Worm (Caenorhabditis elegans) whole organism, L1 larva: Measurements from ENCODE around the gene rpl-32.
A peak's percentile ranks its signal among the peaks of the same experiment; 100 is the strongest.

Experiments used
- C04F5.9 ChIP-seq: sonication (generic microtip); optimal IDR thresholded peaks from 2 replicates; lab custom pipeline; 2016; ENCODE audit warnings: missing genetic modification characterization, missing compliant biosample characterization
- C34B4.2 ChIP-seq: sonication (generic microtip); optimal IDR thresholded peaks from 2 replicates; lab custom pipeline; 2017; ENCODE audit warnings: mild to moderate bottlenecking, missing genetic modification characterization, missing compliant biosample characterization
- Y116A8C.19 ChIP-seq: sonication (generic microtip); optimal IDR thresholded peaks from 2 replicates; lab custom pipeline; 2016; ENCODE audit warnings: missing compliant biosample characterization, missing genetic modification characterization, borderline replicate concordance
- aha-1 ChIP-seq: fragments of 150-350 bp; optimal IDR thresholded peaks from 2 replicates; lab custom pipeline; 2014; ENCODE audit warnings: missing biosample characterization, missing genetic modification characterization
- alr-1 ChIP-seq: fragments of 200-800 bp; sonication (Bioruptor generic); optimal IDR thresholded peaks from 2 replicates; lab custom pipeline; 2018; ENCODE audit warnings: borderline replicate concordance, mild to moderate bottlenecking, missing genetic modification characterization, missing compliant biosample characterization
- ama-1 ChIP-seq: fragments of 150-350 bp; optimal IDR thresholded peaks from 2 replicates; lab custom pipeline; 2014
- ceh-63 ChIP-seq: fragments of 200-800 bp; sonication (Bioruptor generic); optimal IDR thresholded peaks from 2 replicates; lab custom pipeline; 2018; ENCODE audit warnings: mild to moderate bottlenecking, missing genetic modification characterization, missing compliant biosample characterization
- ceh-82 ChIP-seq, 3 experiments: fragments of 150-350 bp in 1 of 3; sonication (generic microtip) in 2 of 3; optimal IDR thresholded peaks; 2 replicates each; lab custom pipeline; 2014 to 2017; ENCODE audit warnings: missing biosample characterization in 3 of 3, missing genetic modification characterization in 3 of 3
- ceh-88 ChIP-seq: fragments of 200-800 bp; sonication (Bioruptor generic); IDR thresholded peaks from 2 replicates; pipeline ENCODE4 v1.3.6; 2022; ENCODE audit warnings: missing genetic modification characterization, missing compliant biosample characterization
- ceh-90 ChIP-seq: sonication (generic microtip); optimal IDR thresholded peaks from 2 replicates; lab custom pipeline; 2016; ENCODE audit warnings: missing genetic modification characterization, missing compliant biosample characterization
- dpl-1 ChIP-seq, 3 experiments: fragments of 150-350 bp in 2 of 3; sonication (generic microtip) in 1 of 3; optimal IDR thresholded peaks; 2 replicates each; lab custom pipeline; 2014 to 2017; ENCODE audit warnings: missing biosample characterization in 3 of 3, missing genetic modification characterization in 3 of 3, missing genetic modification reagents in 3 of 3
- dsc-1 ChIP-seq: sonication (generic microtip); optimal IDR thresholded peaks from 2 replicates; lab custom pipeline; 2016; ENCODE audit warnings: mild to moderate bottlenecking, missing genetic modification characterization, missing compliant biosample characterization
- egl-13 ChIP-seq: sonication (generic microtip); optimal IDR thresholded peaks from 2 replicates; lab custom pipeline; 2016; ENCODE audit warnings: missing genotype, missing genetic modification reagents, missing genetic modification characterization, missing compliant biosample characterization
- elt-2 ChIP-seq: sonication (generic microtip); optimal IDR thresholded peaks from 2 replicates; lab custom pipeline; 2016; ENCODE audit warnings: missing genetic modification characterization, mild to moderate bottlenecking, inconsistent platforms, missing compliant biosample characterization, missing genetic modification reagents
- elt-3 ChIP-seq, 6 experiments: fragments of 150-350 bp in 1 of 6; sonication (generic microtip); optimal IDR thresholded peaks; 2 replicates each; lab custom pipeline; 2017 to 2018; ENCODE audit warnings: missing biosample characterization in 6 of 6, missing genetic modification characterization in 6 of 6, inconsistent platforms in 1 of 6
- fkh-10 ChIP-seq: sonication (generic microtip); optimal IDR thresholded peaks from 2 replicates; lab custom pipeline; 2017; ENCODE audit warnings: missing biosample characterization, missing genetic modification reagents, missing genetic modification characterization
- fos-1 ChIP-seq: fragments of 150-350 bp; optimal IDR thresholded peaks from 2 replicates; lab custom pipeline; 2014; ENCODE audit warnings: missing biosample characterization, missing genetic modification characterization
- grh-1 ChIP-seq: fragments of 200-800 bp; sonication (Bioruptor generic); IDR thresholded peaks from 2 replicates; pipeline ENCODE4 v1.3.6; 2022; ENCODE audit warnings: missing genetic modification reagents, missing genetic modification characterization, missing compliant biosample characterization
- hlh-17 ChIP-seq: fragments of 200-800 bp; sonication (Bioruptor generic); optimal IDR thresholded peaks from 2 replicates; lab custom pipeline; 2018; ENCODE audit warnings: missing genetic modification characterization, mild to moderate bottlenecking, missing compliant biosample characterization, moderate library complexity, borderline replicate concordance
- hpl-2 ChIP-seq: fragments of 150-350 bp; optimal IDR thresholded peaks from 2 replicates; lab custom pipeline; 2014; ENCODE audit warnings: missing biosample characterization, missing genetic modification reagents, missing genetic modification characterization
- irx-1 ChIP-seq: sonication (generic microtip); optimal IDR thresholded peaks from 2 replicates; lab custom pipeline; 2016; ENCODE audit warnings: missing genetic modification characterization, missing compliant biosample characterization
- lin-13 ChIP-seq: fragments of 150-350 bp; optimal IDR thresholded peaks from 2 replicates; lab custom pipeline; 2014; ENCODE audit warnings: missing biosample characterization, missing genetic modification reagents, missing genetic modification characterization
- lin-14 ChIP-seq: fragments of 200-800 bp; sonication (Bioruptor generic); optimal IDR thresholded peaks from 2 replicates; lab custom pipeline; 2018; ENCODE audit warnings: mild to moderate bottlenecking, missing genetic modification characterization, moderate library complexity, missing compliant biosample characterization
- lin-35 ChIP-seq, 2 experiments: fragments of 150-350 bp; optimal IDR thresholded peaks; 2 replicates each; lab custom pipeline; 2014; ENCODE audit warnings: missing biosample characterization in 2 of 2, missing genetic modification characterization in 2 of 2, missing genetic modification reagents in 2 of 2
- lin-39 ChIP-seq: fragments of 150-350 bp; optimal IDR thresholded peaks from 2 replicates; lab custom pipeline; 2014; ENCODE audit warnings: missing biosample characterization, missing genetic modification reagents, missing genetic modification characterization
- lsy-2 ChIP-seq, 2 experiments: fragments of 150-350 bp; optimal IDR thresholded peaks; 2 replicates each; lab custom pipeline; 2014; ENCODE audit warnings: missing biosample characterization in 2 of 2, missing genetic modification characterization in 2 of 2
- mdl-1 ChIP-seq, 2 experiments: fragments of 150-350 bp; optimal IDR thresholded peaks; 2 replicates each; lab custom pipeline; 2014 to 2017; ENCODE audit warnings: missing biosample characterization in 2 of 2, missing genetic modification characterization in 2 of 2, inconsistent platforms in 1 of 2
- mef-2 ChIP-seq: fragments of 150-350 bp; optimal IDR thresholded peaks from 2 replicates; lab custom pipeline; 2014; ENCODE audit warnings: missing biosample characterization, missing genetic modification characterization
- nhr-19 ChIP-seq: fragments of 200-800 bp; sonication (Bioruptor generic); conservative IDR thresholded peaks from 2 replicates; pipeline ENCODE4 v1.3.6; 2022; ENCODE audit warnings: missing genetic modification characterization, missing compliant biosample characterization
- nhr-28 ChIP-seq: fragments of 150-350 bp; optimal IDR thresholded peaks from 2 replicates; lab custom pipeline; 2014; ENCODE audit warnings: missing biosample characterization, missing genetic modification characterization
- nhr-47 ChIP-seq: sonication (generic microtip); optimal IDR thresholded peaks from 2 replicates; lab custom pipeline; 2016; ENCODE audit warnings: mild to moderate bottlenecking, missing genetic modification characterization, moderate library complexity, missing compliant biosample characterization
- nhr-71 ChIP-seq: sonication (generic microtip); optimal IDR thresholded peaks from 2 replicates; lab custom pipeline; 2016; ENCODE audit warnings: mild to moderate bottlenecking, missing genetic modification characterization, moderate library complexity, missing compliant biosample characterization
- nhr-76 ChIP-seq: sonication (generic microtip); optimal IDR thresholded peaks from 2 replicates; lab custom pipeline; 2017; ENCODE audit warnings: missing biosample characterization, missing genetic modification characterization
- nhr-77 ChIP-seq: fragments of 150-350 bp; optimal IDR thresholded peaks from 2 replicates; lab custom pipeline; 2014; ENCODE audit warnings: missing biosample characterization, missing genetic modification characterization
- nhr-85 ChIP-seq: sonication (generic microtip); peaks from one replicate; lab custom pipeline; 2016; ENCODE audit warnings: missing genetic modification characterization, inconsistent platforms, missing compliant biosample characterization
- pag-3 ChIP-seq: sonication (generic microtip); optimal IDR thresholded peaks from 2 replicates; lab custom pipeline; 2017; ENCODE audit warnings: missing genetic modification characterization, mild to moderate bottlenecking, missing compliant biosample characterization, antibody characterized with exemption, borderline replicate concordance; ENCODE audit not compliant: insufficient read depth
- pax-3 ChIP-seq: fragments of 200-800 bp; sonication (Bioruptor generic); optimal IDR thresholded peaks from 2 replicates; lab custom pipeline; 2018; ENCODE audit warnings: mild to moderate bottlenecking, missing genetic modification characterization, moderate library complexity, missing compliant biosample characterization
- pqm-1 ChIP-seq: sonication (generic microtip); optimal IDR thresholded peaks from 3 replicates; lab custom pipeline; 2017; ENCODE audit warnings: missing biosample characterization, missing genetic modification characterization
- snpc-4 ChIP-seq: fragments of 150-350 bp; optimal IDR thresholded peaks from 2 replicates; lab custom pipeline; 2014; ENCODE audit warnings: missing biosample characterization, missing genetic modification characterization
- snu-23 ChIP-seq: sonication (generic microtip); optimal IDR thresholded peaks from 2 replicates; lab custom pipeline; 2016; ENCODE audit warnings: missing genetic modification characterization, missing compliant biosample characterization
- sox-4 ChIP-seq: sonication (generic microtip); optimal IDR thresholded peaks from 2 replicates; lab custom pipeline; 2016; ENCODE audit warnings: missing genetic modification characterization, missing compliant biosample characterization
- swsn-7 ChIP-seq: sonication (generic microtip); optimal IDR thresholded peaks from 2 replicates; lab custom pipeline; 2016; ENCODE audit warnings: missing genetic modification characterization, missing compliant biosample characterization
- tbx-2 ChIP-seq: sonication (generic microtip); optimal IDR thresholded peaks from 2 replicates; lab custom pipeline; 2016; ENCODE audit warnings: missing genetic modification characterization, missing compliant biosample characterization
- tlp-1 ChIP-seq: fragments of 150-350 bp; optimal IDR thresholded peaks from 2 replicates; lab custom pipeline; 2014; ENCODE audit warnings: missing biosample characterization, missing genetic modification characterization
- unc-130 ChIP-seq: fragments of 150-350 bp; optimal IDR thresholded peaks from 2 replicates; lab custom pipeline; 2017; ENCODE audit warnings: missing biosample characterization, missing genetic modification characterization, inconsistent platforms
- unc-62 ChIP-seq: fragments of 150-350 bp; optimal IDR thresholded peaks from 2 replicates; lab custom pipeline; 2014; ENCODE audit warnings: missing biosample characterization, missing genetic modification reagents, missing genetic modification characterization
- unc-86 ChIP-seq: sonication (generic microtip); optimal IDR thresholded peaks from 2 replicates; lab custom pipeline; 2016; ENCODE audit warnings: missing genetic modification characterization, missing compliant biosample characterization
- unc-98 ChIP-seq: fragments of 200-800 bp; sonication (Bioruptor generic); IDR thresholded peaks from 2 replicates; pipeline ENCODE4 v1.3.6; 2022; ENCODE audit warnings: missing genetic modification characterization, missing compliant biosample characterization
- vab-15 ChIP-seq: sonication (generic microtip); optimal IDR thresholded peaks from 2 replicates; lab custom pipeline; 2017; ENCODE audit warnings: missing genotype, mild to moderate bottlenecking, missing genetic modification characterization, missing compliant biosample characterization
- xbp-1 ChIP-seq: sonication (generic microtip); optimal IDR thresholded peaks from 2 replicates; lab custom pipeline; 2016; ENCODE audit warnings: missing genetic modification characterization, missing compliant biosample characterization
- zag-1 ChIP-seq: fragments of 150-350 bp; optimal IDR thresholded peaks from 2 replicates; lab custom pipeline; 2014; ENCODE audit warnings: missing biosample characterization, missing genetic modification characterization
- ztf-11 ChIP-seq, 2 experiments: sonication (generic microtip); optimal IDR thresholded peaks; 2 replicates each; lab custom pipeline; 2016 to 2017; ENCODE audit warnings: missing genetic modification characterization in 2 of 2, missing biosample characterization in 1 of 2, missing compliant biosample characterization in 1 of 2
- ztf-4 ChIP-seq: fragments of 150-350 bp; optimal IDR thresholded peaks from 2 replicates; lab custom pipeline; 2014; ENCODE audit warnings: missing biosample characterization, missing genetic modification characterization

The rpl-32 gene

DNA sequence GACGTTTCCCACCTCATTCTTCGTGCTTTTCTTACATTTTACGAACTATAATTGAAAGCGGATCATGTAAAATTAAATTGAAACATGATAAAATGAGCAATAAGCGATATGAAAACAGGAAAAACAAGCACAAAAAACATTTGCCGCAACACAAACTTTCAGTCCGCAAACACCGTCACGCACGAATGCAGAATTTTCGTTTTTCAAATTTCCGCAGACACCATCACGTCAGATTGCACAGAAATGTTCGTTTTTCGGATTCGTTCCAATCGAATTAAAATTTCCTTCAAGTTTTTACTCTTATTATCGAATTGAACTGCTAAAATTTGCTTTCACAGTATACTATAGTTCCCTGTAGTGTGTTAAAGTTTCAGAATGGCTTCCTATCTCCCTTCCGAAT, 2.3 kb downstream of the rpl-32 start, which contains the start of gene chmp-7 (continued):
- TF ChIP-seq pag-3 (peak; percentile 74), dpl-1 (GFP tag; optimal IDR thresholded peaks at IDR 0.05; lab: Kevin White, UChicago) (peak; percentile 87 to 90 (median 90)), alr-1 (no peak), dsc-1 (tag; lab: Kevin White, UChicago) (peak; percentile 71), nhr-47 (peak; percentile 88), lin-13 (GFP tag; lab: Kevin White, UChicago) (peak; percentile 79), egl-13 (peak; percentile 36), nhr-85 (peak; percentile 92), zag-1 (tag; lab: Kevin White, UChicago) (peak; percentile 52), swsn-7 (tag; lab: Kevin White, UChicago) (peak; percentile 87), elt-2 (tag; lab: Kevin White, UChicago) (no peak), hpl-2 (GFP tag; lab: Kevin White, UChicago) (peak; percentile 40), fkh-10 (peak; percentile 44), nhr-28 (no peak), sox-4 (tag; lab: Kevin White, UChicago) (peak; percentile 31), unc-98 (GFP tag; lab: Robert Waterston, UW) (0 out of 2 replicates have a peak, but pooled peaks have one; percentile 65), aha-1 (tag; lab: Kevin White, UChicago) (no peak), ama-1 (lab: Kevin White, UChicago) (peak; percentile 23), xbp-1 (peak; percentile 79), ceh-82 (tag; optimal IDR thresholded peaks at IDR 0.05; lab: Kevin White, UChicago) (peak; percentile 72 to 93 (median 83)), nhr-71 (tag; lab: Kevin White, UChicago) (peak; percentile 91), lin-35 (GFP tag; optimal IDR thresholded peaks at IDR 0.05; lab: Kevin White, UChicago) (peak; percentile 90 to 93), ztf-4 (tag; lab: Kevin White, UChicago) (peak; percentile 70), elt-3 (tag; optimal IDR thresholded peaks at IDR 0.05; lab: Kevin White, UChicago) (peak in 3 of 6 experiments; percentile 57 to 85 (median 80)), nhr-77 (tag; lab: Kevin White, UChicago) (peak; percentile 81), hlh-17 (GFP tag; lab: Kevin White, UChicago) (no peak), ceh-63 (GFP tag; lab: Kevin White, UChicago) (no peak), lsy-2 (tag; optimal IDR thresholded peaks at IDR 0.05; lab: Kevin White, UChicago) (peak; percentile 90 to 93), ceh-90 (tag; lab: Kevin White, UChicago) (no peak), unc-86 (tag; lab: Kevin White, UChicago) (peak; percentile 82), irx-1 (tag; lab: Kevin White, UChicago) (peak; percentile 75), nhr-76 (tag; lab: Kevin White, UChicago) (no peak), grh-1 (peak; percentile 50; the same call in 1 of the 2 replicates), tlp-1 (no peak), vab-15 (tag; lab: Kevin White, UChicago) (no peak), lin-14 (GFP tag; lab: Kevin White, UChicago) (peak; percentile 98), lin-39 (peak; percentile 61), Y116A8C.19 (no peak), mef-2 (peak; percentile 16), C34B4.2 (tag; lab: Kevin White, UChicago) (no peak), snpc-4 (tag; lab: Kevin White, UChicago) (peak; percentile 78), nhr-19 (GFP tag; lab: Robert Waterston, UW) (peak; percentile 80), unc-62 (GFP tag; lab: Kevin White, UChicago) (no peak), mdl-1 (tag; optimal IDR thresholded peaks at IDR 0.05; lab: Kevin White, UChicago) (peak in 1 of 2 experiments; percentile 50), fos-1 (tag; lab: Kevin White, UChicago) (peak; percentile 82), ztf-11 (tag; optimal IDR thresholded peaks at IDR 0.05; lab: Kevin White, UChicago) (peak in 1 of 2 experiments; percentile 58), tbx-2 (peak; percentile 81), snu-23 (GFP tag; lab: Kevin White, UChicago) (peak; percentile 92), ceh-88 (peak; percentile 57), unc-130 (tag; lab: Kevin White, UChicago) (peak; percentile 92), C04F5.9 (peak; percentile 79), pqm-1 (no peak), pax-3 (peak; percentile 27)
